Fruit fly (Drosophila melanogaster): ENCODE measurements around the gene Ho.
A peak's percentile ranks its signal among the peaks of the same experiment; 100 is the strongest.

Ho gene

dm6 chr3R:11662617-11663016, 16.9 kb upstream of the Ho start (continued):
- TF ChIP-seq dmrt99B (tag; optimal IDR thresholded peaks at IDR 0.05), result peak; percentile 37
- peak in 1 of 2 experiments; percentile 31 for TF ChIP-seq Hr51 (GFP tag; optimal IDR thresholded peaks at IDR 0.05)
- TF ChIP-seq Lpt (GFP tag; optimal IDR thresholded peaks at IDR 0.05), result no peak
- peak; percentile 7 for TF ChIP-seq az2 (GFP tag; optimal IDR thresholded peaks at IDR 0.05)
- TF ChIP-seq MESR4 (GFP tag; optimal IDR thresholded peaks at IDR 0.05), result no peak
- no peak for TF ChIP-seq zf30C (GFP tag; optimal IDR thresholded peaks at IDR 0.05)
- TF ChIP-seq H2.0 (GFP tag; IDR thresholded peaks at IDR 0.05), result no peak

DNA sequence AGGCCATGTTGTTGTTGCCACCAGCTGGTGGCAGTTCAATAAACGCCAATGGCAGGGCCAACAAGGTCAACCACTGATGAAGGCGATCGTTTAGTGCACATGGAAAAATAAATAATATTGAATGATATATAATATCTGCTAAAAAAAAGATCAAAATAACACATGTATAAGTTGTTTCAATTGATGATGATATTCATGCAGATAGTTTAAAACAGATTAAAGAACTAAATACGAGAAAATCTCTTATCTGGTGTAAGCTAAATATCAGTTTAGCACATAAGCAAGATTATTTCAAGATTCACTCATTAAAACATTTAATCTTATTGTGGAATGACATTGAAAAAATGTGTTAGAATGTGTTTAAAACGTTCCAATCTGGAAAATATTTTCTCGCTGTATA, 16.1 kb upstream of the Ho start:
- TF ChIP-seq CG8359 (GFP tag; optimal IDR thresholded peaks at IDR 0.05; ENCODE audit: borderline replicate concordance) (no peak), Gsc (GFP tag; IDR thresholded peaks at IDR 0.05) (no peak), CG17186 (GFP tag; optimal IDR thresholded peaks at IDR 0.05) (no peak), CG6813 (GFP tag; optimal IDR thresholded peaks at IDR 0.05) (no peak), CG7928 (GFP tag; optimal IDR thresholded peaks at IDR 0.05) (no peak), CG17359 (tag; optimal IDR thresholded peaks at IDR 0.05) (peak; percentile 62), CHES-1-like (GFP tag; optimal IDR thresholded peaks at IDR 0.05) (no peak), CG17612 (GFP tag; IDR thresholded peaks at IDR 0.05) (no peak), CG10431 (GFP tag; optimal IDR thresholded peaks at IDR 0.05) (no peak), cas (GFP tag; IDR thresholded peaks at IDR 0.05) (no peak), slbo (GFP tag; IDR thresholded peaks at IDR 0.05) (peak; percentile 30; the same call in 1 of the 2 replicates), Oaz (GFP tag; IDR thresholded peaks at IDR 0.05) (no peak), CG8478 (optimal IDR thresholded peaks at IDR 0.05) (no peak), CG15011 (GFP tag; optimal IDR thresholded peaks at IDR 0.05) (no peak), org-1 (GFP tag; optimal IDR thresholded peaks at IDR 0.05) (peak; percentile 25), en (GFP tag; optimal IDR thresholded peaks at IDR 0.05) (no peak), caup (GFP tag; optimal IDR thresholded peaks at IDR 0.05; ENCODE audit: severe bottlenecking) (no peak), CG2129 (GFP tag; IDR thresholded peaks at IDR 0.05; ENCODE audit: partially characterized antibody) (no peak), Mrtf (GFP tag; IDR thresholded peaks at IDR 0.05) (0 out of 3 replicates have a peak, but pooled peaks have one; percentile 22), CG34422 (GFP tag; IDR thresholded peaks at IDR 0.05) (0 out of 3 replicates have a peak, but pooled peaks have one; percentile 34), gem (tag; optimal IDR thresholded peaks at IDR 0.05) (peak; percentile 79), CG32772 (GFP tag; IDR thresholded peaks at IDR 0.05) (no peak), fd64A (GFP tag; optimal IDR thresholded peaks at IDR 0.05) (no peak), h (optimal IDR thresholded peaks at IDR 0.05) (no peak), br (optimal IDR thresholded peaks at IDR 0.05) (no peak), grn (GFP tag; optimal IDR thresholded peaks at IDR 0.05) (no peak), mld (GFP tag; IDR thresholded peaks at IDR 0.05; ENCODE audit: partially characterized antibody) (no peak), CG2199 (GFP tag; IDR thresholded peaks at IDR 0.05) (no peak), cwo (GFP tag; optimal IDR thresholded peaks at IDR 0.05) (peak; percentile 31), ham (GFP tag; IDR thresholded peaks at IDR 0.05) (no peak), lbe (GFP tag; optimal IDR thresholded peaks at IDR 0.05) (no peak), usp (GFP tag; optimal IDR thresholded peaks at IDR 0.05) (no peak), slou (GFP tag; optimal IDR thresholded peaks at IDR 0.05) (no peak), hbn (GFP tag; IDR thresholded peaks at IDR 0.05; ENCODE audit: partially characterized antibody) (no peak), emc (GFP tag; optimal IDR thresholded peaks at IDR 0.05) (no peak), Atf3 (GFP tag; optimal IDR thresholded peaks at IDR 0.05) (no peak), E2f2 (GFP tag; IDR thresholded peaks at IDR 0.05) (no peak), CG10366 (GFP tag; IDR thresholded peaks at IDR 0.05) (peak; percentile 8; the same call in 1 of the 2 replicates), ranshi (GFP tag; IDR thresholded peaks at IDR 0.05) (no peak), Camta (GFP tag; optimal IDR thresholded peaks at IDR 0.05) (no peak), CG15269 (tag; optimal IDR thresholded peaks at IDR 0.05) (peak; percentile 71), bowl (GFP tag; IDR thresholded peaks at IDR 0.05) (no peak), CG30020 (tag; optimal IDR thresholded peaks at IDR 0.05) (no peak), CG15479 (GFP tag; optimal IDR thresholded peaks at IDR 0.05) (no peak)
